Fruit fly (Drosophila melanogaster) whole organism, embryonic: ENCODE data around the gene CG6000.

ENCODE experiments used
- Bdp1 ChIP-seq: fragments of 200-800 bp; sonication (Bioruptor generic); optimal IDR thresholded peaks from 3 replicates; lab custom pipeline; 2016; ENCODE audit warnings: missing biosample characterization, missing genetic modification characterization
- Bgb ChIP-seq: fragments of 200-800 bp; sonication (Bioruptor generic); IDR thresholded peaks from 2 replicates; pipeline ENCODE4 v1.3.6; 2022; ENCODE audit warnings: missing biosample characterization, missing genetic modification characterization; ENCODE audit not compliant: partially characterized antibody
- C15 ChIP-seq: fragments of 200-800 bp; sonication (Bioruptor generic); IDR thresholded peaks from 3 replicates; pipeline ENCODE4 v1.3.6; 2022; ENCODE audit warnings: missing biosample characterization, missing genetic modification characterization
- CG11695 ChIP-seq: fragments of 200-800 bp; sonication (Bioruptor generic); IDR thresholded peaks from 3 replicates; pipeline ENCODE4 v1.3.6; 2022; ENCODE audit warnings: missing biosample characterization, missing genetic modification characterization
- CG13123 ChIP-seq: fragments of 200-800 bp; sonication (Bioruptor generic); optimal IDR thresholded peaks from 2 replicates; lab custom pipeline; 2016; ENCODE audit warnings: missing biosample characterization, missing genetic modification characterization
- CG13894 ChIP-seq: fragments of 200-800 bp; sonication (Bioruptor generic); optimal IDR thresholded peaks from 3 replicates; lab custom pipeline; 2018; ENCODE audit warnings: missing biosample characterization, mild to moderate bottlenecking, missing genetic modification characterization, moderate library complexity
- CG15073 ChIP-seq: fragments of 200-800 bp; sonication (Bioruptor generic); optimal IDR thresholded peaks from 2 replicates; lab custom pipeline; 2016; ENCODE audit warnings: missing biosample characterization, missing genetic modification characterization
- CG15269 ChIP-seq: fragments of 200-800 bp; sonication (Bioruptor generic); optimal IDR thresholded peaks from 2 replicates; lab custom pipeline; 2018; ENCODE audit warnings: missing biosample characterization, mild to moderate bottlenecking, missing genetic modification characterization, moderate library complexity
- CG15514 ChIP-seq: fragments of 200-800 bp; sonication (Bioruptor generic); optimal IDR thresholded peaks from 3 replicates; lab custom pipeline; 2017; ENCODE audit warnings: missing biosample characterization, missing genetic modification characterization, mild to moderate bottlenecking, moderate library complexity, missing genetic modification reagents
- CG17328 ChIP-seq: fragments of 200-800 bp; sonication (Bioruptor generic); IDR thresholded peaks from 2 replicates; pipeline ENCODE4 v1.3.6; 2022; ENCODE audit warnings: missing biosample characterization, missing genetic modification characterization
- CG17612 ChIP-seq: fragments of 200-800 bp; sonication (Bioruptor generic); IDR thresholded peaks from 2 replicates; pipeline ENCODE4 v1.3.6; 2022; ENCODE audit warnings: missing biosample characterization, missing genetic modification characterization
- CG18476 ChIP-seq: fragments of 200-800 bp; sonication (Bioruptor generic); optimal IDR thresholded peaks from 2 replicates; lab custom pipeline; 2016; ENCODE audit warnings: missing biosample characterization, mild to moderate bottlenecking, missing genetic modification characterization
- CG30020 ChIP-seq: fragments of 200-800 bp; optimal IDR thresholded peaks from 2 replicates; lab custom pipeline; 2019; ENCODE audit warnings: missing biosample characterization, mild to moderate bottlenecking, missing genetic modification characterization, moderate library complexity
- CG31388 ChIP-seq: fragments of 200-800 bp; sonication (Bioruptor generic); optimal IDR thresholded peaks from 2 replicates; lab custom pipeline; 2016; ENCODE audit warnings: missing biosample characterization, missing genetic modification characterization
- CG4360 ChIP-seq: fragments of 200-800 bp; sonication (Bioruptor generic); IDR thresholded peaks from 2 replicates; pipeline ENCODE4 v1.3.6; 2022; ENCODE audit warnings: missing biosample characterization, missing genetic modification characterization
- CG4617 ChIP-seq: fragments of 200-800 bp; sonication (Bioruptor generic); optimal IDR thresholded peaks from 3 replicates; lab custom pipeline; 2016; ENCODE audit warnings: missing biosample characterization, missing genetic modification characterization, borderline replicate concordance
- CG4707 ChIP-seq: fragments of 200-800 bp; sonication (Bioruptor generic); optimal IDR thresholded peaks from 2 replicates; lab custom pipeline; 2018; ENCODE audit warnings: missing biosample characterization, mild to moderate bottlenecking, missing genetic modification characterization, moderate library complexity
- CG5953 ChIP-seq: fragments of 200-800 bp; sonication (Bioruptor generic); IDR thresholded peaks from 2 replicates; pipeline ENCODE4 v1.3.6; 2022; ENCODE audit warnings: missing biosample characterization, missing genetic modification characterization
- CG6683 ChIP-seq: fragments of 200-800 bp; sonication (Bioruptor generic); optimal IDR thresholded peaks from 2 replicates; lab custom pipeline; 2017; ENCODE audit warnings: missing biosample characterization, mild to moderate bottlenecking, missing genetic modification characterization, missing genetic modification reagents
- CG9817 ChIP-seq: fragments of 200-800 bp; sonication (Bioruptor generic); optimal IDR thresholded peaks from 2 replicates; lab custom pipeline; 2018; ENCODE audit warnings: missing biosample characterization, mild to moderate bottlenecking, missing genetic modification characterization, moderate library complexity
- CrebB ChIP-seq: fragments of 200-800 bp; sonication (Bioruptor generic); optimal IDR thresholded peaks from 3 replicates; lab custom pipeline; 2018; ENCODE audit warnings: missing biosample characterization, mild to moderate bottlenecking, missing genetic modification characterization
- Dip2 ChIP-seq: fragments of 200-800 bp; sonication (Bioruptor generic); IDR thresholded peaks from 2 replicates; pipeline ENCODE4 v1.3.6; 2022; ENCODE audit warnings: missing biosample characterization, missing genetic modification characterization
- GATAe ChIP-seq: fragments of 200-800 bp; sonication (Bioruptor generic); conservative IDR thresholded peaks from 2 replicates; pipeline ENCODE4 v1.3.6; 2022; ENCODE audit warnings: missing biosample characterization, missing genetic modification characterization
- Gug ChIP-seq: fragments of 200-800 bp; sonication (Bioruptor generic); IDR thresholded peaks from 4 replicates; pipeline ENCODE4 v1.3.6; 2022; ENCODE audit warnings: missing biosample characterization, missing genetic modification characterization
- Lhr ChIP-seq: fragments of 200-800 bp; sonication (Bioruptor generic); optimal IDR thresholded peaks from 3 replicates; lab custom pipeline; 2017; ENCODE audit warnings: mild to moderate bottlenecking, missing biosample characterization, missing genetic modification reagents, missing genetic modification characterization
- MTF-1 ChIP-seq: fragments of 200-800 bp; sonication (Bioruptor generic); optimal IDR thresholded peaks from 2 replicates; lab custom pipeline; 2018; ENCODE audit warnings: missing biosample characterization, mild to moderate bottlenecking, missing genetic modification characterization, borderline replicate concordance
- Nf-YA ChIP-seq: fragments of 200-800 bp; sonication (Bioruptor generic); IDR thresholded peaks from 2 replicates; pipeline ENCODE4 v1.3.6; 2022; ENCODE audit warnings: missing biosample characterization, missing genetic modification characterization
- Optix ChIP-seq: fragments of 200-800 bp; sonication (Bioruptor generic); IDR thresholded peaks from 3 replicates; pipeline ENCODE4 v1.3.6; 2022; ENCODE audit warnings: missing biosample characterization, missing genetic modification characterization
- Ssrp ChIP-seq: fragments of 200-800 bp; sonication (Bioruptor generic); optimal IDR thresholded peaks from 2 replicates; lab custom pipeline; 2018; ENCODE audit warnings: missing biosample characterization, mild to moderate bottlenecking, missing genetic modification characterization, moderate library complexity
- Stat92E ChIP-seq, 3 experiments: fragments of >200 bp in 2 of 3; fragments of 200-800 bp in 1 of 3; sonication (Bioruptor generic) in 1 of 3; optimal IDR thresholded peaks; 2 replicates each; lab custom pipeline; 2017 to 2019; ENCODE audit warnings: missing biosample characterization in 3 of 3, missing genetic modification characterization in 3 of 3, mild to moderate bottlenecking in 1 of 3, moderate library complexity in 1 of 3
- chm ChIP-seq: fragments of 200-800 bp; sonication (Bioruptor generic); IDR thresholded peaks from 2 replicates; pipeline ENCODE4 v1.3.6; 2022; ENCODE audit warnings: missing biosample characterization, missing genetic modification characterization
- corto ChIP-seq: fragments of 200-800 bp; sonication (Bioruptor generic); optimal IDR thresholded peaks from 2 replicates; lab custom pipeline; 2016; ENCODE audit warnings: missing biosample characterization, mild to moderate bottlenecking, missing genetic modification characterization, moderate library complexity
- da ChIP-seq: fragments of 200-800 bp; sonication (Bioruptor generic); optimal IDR thresholded peaks from 2 replicates; lab custom pipeline; 2016; ENCODE audit warnings: missing biosample characterization, missing genetic modification characterization
- eve ChIP-seq, 2 experiments: fragments of >200 bp; optimal IDR thresholded peaks; 2 replicates each; lab custom pipeline; 2017; ENCODE audit warnings: missing biosample characterization in 2 of 2, missing genetic modification characterization in 2 of 2
- grau ChIP-seq: fragments of 200-800 bp; optimal IDR thresholded peaks from 3 replicates; lab custom pipeline; 2019; ENCODE audit warnings: missing biosample characterization, mild to moderate bottlenecking, missing genetic modification characterization, moderate library complexity
- hkb ChIP-seq, 2 experiments: fragments of 200-800 bp in 1 of 2; fragments of >200 bp in 1 of 2; sonication (Bioruptor generic) in 1 of 2; IDR thresholded peaks in 1 of 2; optimal IDR thresholded peaks in 1 of 2; 2 replicates each; pipeline versions ENCODE4 v1.3.6 to Lab custom; 2017 to 2022; ENCODE audit warnings: missing biosample characterization in 1 of 2, missing genetic modification characterization in 1 of 2
- ken ChIP-seq: fragments of 200-800 bp; sonication (Bioruptor generic); IDR thresholded peaks from 3 replicates; pipeline ENCODE4 v1.3.6; 2022; ENCODE audit warnings: missing biosample characterization, missing genetic modification characterization
- kni ChIP-seq: fragments of 200-800 bp; sonication (Bioruptor generic); optimal IDR thresholded peaks from 3 replicates; lab custom pipeline; 2017; ENCODE audit warnings: mild to moderate bottlenecking, missing biosample characterization, missing genetic modification reagents, missing genetic modification characterization
- mld ChIP-seq: fragments of 200-800 bp; sonication (Bioruptor generic); IDR thresholded peaks from 3 replicates; pipeline ENCODE4 v1.3.6; 2022; ENCODE audit warnings: missing biosample characterization, missing genetic modification characterization; ENCODE audit not compliant: partially characterized antibody
- odd ChIP-seq: fragments of 200-800 bp; sonication (Bioruptor generic); optimal IDR thresholded peaks from 2 replicates; lab custom pipeline; 2017; ENCODE audit warnings: missing biosample characterization, mild to moderate bottlenecking, missing genetic modification characterization
- otp ChIP-seq: fragments of 200-800 bp; sonication (Bioruptor generic); IDR thresholded peaks from 3 replicates; pipeline ENCODE4, ENCODE4 v1.3.6; 2022; ENCODE audit warnings: missing biosample characterization, missing genetic modification characterization
- rib ChIP-seq: fragments of 200-800 bp; sonication (Bioruptor generic); IDR thresholded peaks from 2 replicates; pipeline ENCODE4 v1.3.6; 2022; ENCODE audit warnings: missing biosample characterization, missing genetic modification characterization
- ro ChIP-seq: fragments of 200-800 bp; sonication (Bioruptor generic); IDR thresholded peaks from 2 replicates; pipeline ENCODE4 v1.3.6; 2022; ENCODE audit warnings: missing biosample characterization, missing genetic modification characterization
- salm ChIP-seq: fragments of 200-800 bp; sonication (Bioruptor generic); optimal IDR thresholded peaks from 2 replicates; lab custom pipeline; 2018; ENCODE audit warnings: missing biosample characterization, mild to moderate bottlenecking, missing genetic modification characterization
- slbo ChIP-seq: fragments of 200-800 bp; sonication (Bioruptor generic); IDR thresholded peaks from 2 replicates; pipeline ENCODE4 v1.3.6; 2022; ENCODE audit warnings: missing biosample characterization, missing genetic modification characterization
- so ChIP-seq: fragments of 200-800 bp; sonication (Bioruptor generic); IDR thresholded peaks from 3 replicates; pipeline ENCODE4 v1.3.6; 2022; ENCODE audit warnings: missing biosample characterization, missing genetic modification characterization
- ttk ChIP-seq: fragments of 200-800 bp; sonication (Bioruptor generic); IDR thresholded peaks from 2 replicates; pipeline ENCODE4 v2.1.2; 2022; ENCODE audit warnings: missing biosample characterization, missing genetic modification characterization
- usp ChIP-seq: fragments of >200 bp; optimal IDR thresholded peaks from 2 replicates; lab custom pipeline; 2017; ENCODE audit warnings: missing biosample characterization, missing genetic modification characterization
- zfh1 ChIP-seq: fragments of 200-800 bp; sonication (Bioruptor generic); IDR thresholded peaks from 3 replicates; pipeline ENCODE4 v1.3.6; 2022; ENCODE audit warnings: missing biosample characterization, missing genetic modification characterization

Gene CG6000

DNA sequence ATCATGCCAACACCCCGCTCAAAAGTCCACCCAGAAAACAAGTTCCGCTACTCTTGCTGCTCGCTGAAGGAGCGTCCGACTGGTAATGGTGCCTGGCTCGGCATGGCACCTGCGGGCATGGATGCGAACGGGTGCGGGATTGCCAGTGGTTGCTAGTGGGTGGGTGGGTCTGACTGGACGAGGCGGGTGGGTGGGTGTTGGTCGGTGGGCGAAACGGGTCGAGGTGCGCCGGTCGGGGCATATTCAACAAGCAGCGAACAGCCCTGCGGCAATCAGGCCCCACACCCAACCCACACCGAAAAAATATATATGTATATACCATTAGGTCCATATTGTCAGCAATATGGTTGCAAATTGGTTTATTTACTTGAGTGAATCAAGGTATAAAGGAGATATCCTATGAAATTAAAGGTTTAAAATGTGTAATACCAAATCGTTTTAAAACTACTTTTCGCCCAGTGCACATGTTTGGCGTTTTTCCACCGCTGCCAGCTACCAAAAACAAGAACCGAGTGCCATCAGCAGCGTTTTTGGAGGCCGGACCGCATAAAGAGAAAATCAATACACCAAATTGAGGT lies 43.5 kb upstream of the CG6000 start (continued):
- TF ChIP-seq ro (GFP tag; lab: Robert Waterston, UW) (no peak), Bdp1 (no peak), CG6683 (peak; percentile 22), CG4707 (GFP tag; lab: Kevin White, UChicago) (no peak), zfh1 (GFP tag; lab: Robert Waterston, UW) (peak; percentile 60; the same call in 1 of the 3 replicates), CG13894 (peak; percentile 3), CG18476 (GFP tag; lab: Kevin White, UChicago) (no peak), GATAe (GFP tag; lab: Robert Waterston, UW) (0 out of 2 replicates have a peak, but pooled peaks have one; percentile 15), CG17328 (GFP tag; lab: Robert Waterston, UW) (0 out of 2 replicates have a peak, but pooled peaks have one; percentile 30), slbo (peak; percentile 79), Stat92E (GFP tag; optimal IDR thresholded peaks at IDR 0.05; lab: Kevin White, UChicago) (no peak), rib (GFP tag; lab: Robert Waterston, UW) (0 out of 2 replicates have a peak, but pooled peaks have one; percentile 63), eve (GFP tag; optimal IDR thresholded peaks at IDR 0.05; lab: Kevin White, UChicago) (peak in 1 of 2 experiments; percentile 73), CG17612 (GFP tag; lab: Robert Waterston, UW) (peak; percentile 43; the same call in 1 of the 2 replicates), usp (no peak), mld (GFP tag; lab: Robert Waterston, UW) (no peak), CG11695 (GFP tag; lab: Robert Waterston, UW) (peak; percentile 75), CG4360 (GFP tag; lab: Robert Waterston, UW) (no peak), CG4617 (GFP tag; lab: Kevin White, UChicago) (no peak), MTF-1 (GFP tag; lab: Kevin White, UChicago) (no peak), da (GFP tag; lab: Kevin White, UChicago) (no peak), otp (peak; percentile 61; the same call in 1 of the 3 replicates), CG31388 (GFP tag; lab: Kevin White, UChicago) (no peak), Lhr (GFP tag; lab: Kevin White, UChicago) (no peak), Bgb (GFP tag; lab: Robert Waterston, UW) (no peak), odd (GFP tag; lab: Kevin White, UChicago) (peak; percentile 50), CG5953 (GFP tag; lab: Robert Waterston, UW) (no peak), Ssrp (tag; lab: Kevin White, UChicago) (peak; percentile 43), CrebB (peak; percentile 30), C15 (GFP tag; lab: Robert Waterston, UW) (peak; percentile 64; the same call in 1 of the 3 replicates), salm (no peak), chm (GFP tag; lab: Robert Waterston, UW) (no peak), Optix (GFP tag; lab: Robert Waterston, UW) (no peak), CG9817 (tag; lab: Kevin White, UChicago) (peak; percentile 53), CG30020 (tag; lab: Kevin White, UChicago) (no peak), corto (GFP tag; lab: Kevin White, UChicago) (no peak), CG13123 (no peak), grau (peak; percentile 74), ttk (GFP tag; lab: Robert Waterston, UW) (peak; percentile 55; the same call in 1 of the 2 replicates), hkb (optimal IDR thresholded peaks at IDR 0.05; lab: Kevin White, UChicago) (no peak), hkb (GFP tag; IDR thresholded peaks at IDR 0.05; lab: Robert Waterston, UW) (peak; percentile 76), Nf-YA (GFP tag; lab: Robert Waterston, UW) (no peak), Dip2 (GFP tag; lab: Robert Waterston, UW) (no peak), ken (GFP tag; lab: Robert Waterston, UW) (peak; percentile 45; the same call in 1 of the 3 replicates), CG15073 (GFP tag; lab: Kevin White, UChicago) (no peak), kni (no peak), CG15269 (peak; percentile 78), so (GFP tag; lab: Robert Waterston, UW) (peak; percentile 48; the same call in 1 of the 3 replicates), Gug (GFP tag; lab: Robert Waterston, UW) (peak; percentile 9; the same call in 1 of the 4 replicates), CG15514 (GFP tag; lab: Kevin White, UChicago) (peak; percentile 56)
